Fruit fly (Drosophila melanogaster) whole organism, pupa: ENCODE results near the gene ppk14.

Source experiments
- CG10348 ChIP-seq: fragments of 200-800 bp; sonication (Bioruptor generic); IDR thresholded peaks from 2 replicates; pipeline ENCODE4 v1.3.6; 2022; ENCODE audit warnings: missing biosample characterization, missing genetic modification characterization
- CG15710 ChIP-seq: fragments of 200-800 bp; sonication (Bioruptor generic); optimal IDR thresholded peaks from 2 replicates; lab custom pipeline; 2018; ENCODE audit warnings: missing biosample characterization, mild to moderate bottlenecking, missing genetic modification characterization, moderate library complexity
- CG32121 ChIP-seq: fragments of 200-800 bp; sonication (Bioruptor generic); IDR thresholded peaks from 2 replicates; pipeline ENCODE4 v1.3.6; 2022; ENCODE audit warnings: missing biosample characterization, missing genetic modification characterization
- CG34367 ChIP-seq: fragments of 200-800 bp; sonication (Bioruptor generic); optimal IDR thresholded peaks from 2 replicates; lab custom pipeline; 2018; ENCODE audit warnings: missing biosample characterization, mild to moderate bottlenecking, missing genetic modification characterization
- CG8301 ChIP-seq: fragments of 200-800 bp; sonication (Bioruptor generic); optimal IDR thresholded peaks from 2 replicates; lab custom pipeline; 2018; ENCODE audit warnings: missing biosample characterization, mild to moderate bottlenecking, missing genetic modification characterization
- CG9948 ChIP-seq: fragments of 200-800 bp; sonication (Bioruptor generic); optimal IDR thresholded peaks from 2 replicates; lab custom pipeline; 2018; ENCODE audit warnings: missing biosample characterization, mild to moderate bottlenecking, missing genetic modification characterization, moderate library complexity
- D1 ChIP-seq: fragments of 200-800 bp; sonication (Bioruptor generic); optimal IDR thresholded peaks from 2 replicates; lab custom pipeline; 2018; ENCODE audit warnings: missing biosample characterization, mild to moderate bottlenecking, missing genetic modification characterization, moderate library complexity
- EcR ChIP-seq: fragments of 200-800 bp; sonication (Bioruptor generic); optimal IDR thresholded peaks from 3 replicates; lab custom pipeline; 2019; ENCODE audit warnings: missing biosample characterization, missing genetic modification characterization, mild to moderate bottlenecking, moderate library complexity, missing genetic modification reagents
- Pif1A ChIP-seq: fragments of 200-800 bp; sonication (Bioruptor generic); optimal IDR thresholded peaks from 3 replicates; lab custom pipeline; 2016; ENCODE audit warnings: missing biosample characterization, missing genetic modification characterization
- Pif1B ChIP-seq: fragments of 200-800 bp; sonication (Bioruptor generic); optimal IDR thresholded peaks from 3 replicates; lab custom pipeline; 2016; ENCODE audit warnings: missing biosample characterization, missing genetic modification characterization
- Snoo ChIP-seq: fragments of 200-800 bp; sonication (Bioruptor generic); optimal IDR thresholded peaks from 3 replicates; lab custom pipeline; 2017; ENCODE audit warnings: missing biosample characterization, mild to moderate bottlenecking, missing genetic modification characterization, inconsistent platforms
- fd96Ca ChIP-seq: fragments of 200-800 bp; sonication (Bioruptor generic); IDR thresholded peaks from 3 replicates; pipeline ENCODE4 v1.3.6; 2022; ENCODE audit warnings: missing biosample characterization, missing genetic modification characterization
- rn ChIP-seq: fragments of 200-800 bp; sonication (Bioruptor generic); IDR thresholded peaks from 2 replicates; pipeline ENCODE4 v1.3.6; 2022; ENCODE audit warnings: missing biosample characterization, missing genetic modification characterization

dm6 chr2L:6309879-6310278, 44.9 kb upstream of the ppk14 start:
- TF ChIP-seq Pif1A (GFP tag; lab: Kevin White, UChicago) (no peak), EcR (GFP tag; lab: Kevin White, UChicago) (no peak), CG34367 (tag; lab: Kevin White, UChicago) (no peak), D1 (tag; lab: Kevin White, UChicago) (no peak), Snoo (tag; lab: Kevin White, UChicago) (no peak), CG15710 (tag; lab: Kevin White, UChicago) (no peak), rn (GFP tag; lab: Robert Waterston, UW) (no peak), fd96Ca (no peak), CG9948 (tag; lab: Kevin White, UChicago) (no peak), CG32121 (GFP tag; lab: Robert Waterston, UW) (no peak), CG10348 (GFP tag; lab: Robert Waterston, UW) (no peak), CG8301 (tag; lab: Kevin White, UChicago) (no peak), Pif1B (no peak)
